Worm (Caenorhabditis elegans) whole organism, L1 larva: Measurements from ENCODE around the gene egl-15.

Experiments used
- C04F5.9 ChIP-seq: sonication (generic microtip); optimal IDR thresholded peaks from 2 replicates; lab custom pipeline; 2016; ENCODE audit warnings: missing genetic modification characterization, missing compliant biosample characterization
- C16A3.4 ChIP-seq: fragments of 150-350 bp; optimal IDR thresholded peaks from 2 replicates; lab custom pipeline; 2014; ENCODE audit warnings: missing biosample characterization, missing genetic modification characterization
- F16B12.6 ChIP-seq: fragments of 150-350 bp; optimal IDR thresholded peaks from 2 replicates; lab custom pipeline; 2014; ENCODE audit warnings: missing biosample characterization, missing genetic modification characterization
- Y116A8C.19 ChIP-seq: sonication (generic microtip); optimal IDR thresholded peaks from 2 replicates; lab custom pipeline; 2016; ENCODE audit warnings: missing compliant biosample characterization, missing genetic modification characterization, borderline replicate concordance
- aha-1 ChIP-seq: fragments of 150-350 bp; optimal IDR thresholded peaks from 2 replicates; lab custom pipeline; 2014; ENCODE audit warnings: missing biosample characterization, missing genetic modification characterization
- alr-1 ChIP-seq: fragments of 200-800 bp; sonication (Bioruptor generic); optimal IDR thresholded peaks from 2 replicates; lab custom pipeline; 2018; ENCODE audit warnings: borderline replicate concordance, mild to moderate bottlenecking, missing genetic modification characterization, missing compliant biosample characterization
- aly-2 ChIP-seq: fragments of 150-350 bp; optimal IDR thresholded peaks from 2 replicates; lab custom pipeline; 2014; ENCODE audit warnings: missing biosample characterization, missing genetic modification characterization
- blmp-1 ChIP-seq: fragments of 150-350 bp; optimal IDR thresholded peaks from 2 replicates; lab custom pipeline; 2014; ENCODE audit warnings: missing biosample characterization, missing genetic modification characterization
- ceh-88 ChIP-seq: fragments of 200-800 bp; sonication (Bioruptor generic); IDR thresholded peaks from 2 replicates; pipeline ENCODE4 v1.3.6; 2022; ENCODE audit warnings: missing genetic modification characterization, missing compliant biosample characterization
- ceh-90 ChIP-seq: sonication (generic microtip); optimal IDR thresholded peaks from 2 replicates; lab custom pipeline; 2016; ENCODE audit warnings: missing genetic modification characterization, missing compliant biosample characterization
- ces-1 ChIP-seq: fragments of 150-350 bp; optimal IDR thresholded peaks from 2 replicates; lab custom pipeline; 2014; ENCODE audit warnings: missing biosample characterization, missing genetic modification reagents, missing genetic modification characterization
- dpl-1 ChIP-seq, 3 experiments: fragments of 150-350 bp in 2 of 3; sonication (generic microtip) in 1 of 3; optimal IDR thresholded peaks; 2 replicates each; lab custom pipeline; 2014 to 2017; ENCODE audit warnings: missing biosample characterization in 3 of 3, missing genetic modification characterization in 3 of 3, missing genetic modification reagents in 3 of 3
- efl-1 ChIP-seq, 4 experiments: fragments of 150-350 bp; optimal IDR thresholded peaks in 3 of 4; peaks in 1 of 4; 1 replicate in 1 of 4; 2 replicates in 3 of 4; lab custom pipeline; 2014; ENCODE audit warnings: missing biosample characterization in 2 of 4, missing genetic modification characterization in 2 of 4, missing genetic modification reagents in 2 of 4
- efl-3 ChIP-seq: fragments of 200-800 bp; sonication (Bioruptor generic); optimal IDR thresholded peaks from 2 replicates; lab custom pipeline; 2018; ENCODE audit warnings: mild to moderate bottlenecking, missing genetic modification characterization, missing compliant biosample characterization
- egl-27 ChIP-seq, 2 experiments: fragments of 150-350 bp in 1 of 2; sonication (generic microtip); optimal IDR thresholded peaks; 3 replicates each; lab custom pipeline; 2017 to 2018; ENCODE audit warnings: missing biosample characterization in 2 of 2, missing genetic modification characterization in 2 of 2, missing genetic modification reagents in 2 of 2
- fkh-10 ChIP-seq: sonication (generic microtip); optimal IDR thresholded peaks from 2 replicates; lab custom pipeline; 2017; ENCODE audit warnings: missing biosample characterization, missing genetic modification reagents, missing genetic modification characterization
- fkh-4 ChIP-seq: sonication (generic microtip); optimal IDR thresholded peaks from 2 replicates; lab custom pipeline; 2016; ENCODE audit warnings: missing compliant biosample characterization, missing genetic modification characterization, borderline replicate concordance
- hlh-17 ChIP-seq: fragments of 200-800 bp; sonication (Bioruptor generic); optimal IDR thresholded peaks from 2 replicates; lab custom pipeline; 2018; ENCODE audit warnings: missing genetic modification characterization, mild to moderate bottlenecking, missing compliant biosample characterization, moderate library complexity, borderline replicate concordance
- hlh-4 ChIP-seq: sonication (generic microtip); optimal IDR thresholded peaks from 2 replicates; lab custom pipeline; 2016; ENCODE audit warnings: mild to moderate bottlenecking, missing genetic modification characterization, missing compliant biosample characterization
- isw-1 ChIP-seq: fragments of 200-800 bp; sonication (Bioruptor generic); IDR thresholded peaks from 2 replicates; pipeline ENCODE4 v1.3.6; 2022; ENCODE audit warnings: missing genetic modification characterization, missing compliant biosample characterization
- lin-14 ChIP-seq: fragments of 200-800 bp; sonication (Bioruptor generic); optimal IDR thresholded peaks from 2 replicates; lab custom pipeline; 2018; ENCODE audit warnings: mild to moderate bottlenecking, missing genetic modification characterization, moderate library complexity, missing compliant biosample characterization
- lin-35 ChIP-seq, 2 experiments: fragments of 150-350 bp; optimal IDR thresholded peaks; 2 replicates each; lab custom pipeline; 2014; ENCODE audit warnings: missing biosample characterization in 2 of 2, missing genetic modification characterization in 2 of 2, missing genetic modification reagents in 2 of 2
- lin-39 ChIP-seq: fragments of 150-350 bp; optimal IDR thresholded peaks from 2 replicates; lab custom pipeline; 2014; ENCODE audit warnings: missing biosample characterization, missing genetic modification reagents, missing genetic modification characterization
- lir-3 ChIP-seq: sonication (generic microtip); optimal IDR thresholded peaks from 2 replicates; lab custom pipeline; 2016; ENCODE audit warnings: mild to moderate bottlenecking, missing genetic modification characterization, moderate library complexity, missing compliant biosample characterization; ENCODE audit not compliant: poor library complexity
- lsy-2 ChIP-seq, 2 experiments: fragments of 150-350 bp; optimal IDR thresholded peaks; 2 replicates each; lab custom pipeline; 2014; ENCODE audit warnings: missing biosample characterization in 2 of 2, missing genetic modification characterization in 2 of 2
- mdl-1 ChIP-seq, 2 experiments: fragments of 150-350 bp; optimal IDR thresholded peaks; 2 replicates each; lab custom pipeline; 2014 to 2017; ENCODE audit warnings: missing biosample characterization in 2 of 2, missing genetic modification characterization in 2 of 2, inconsistent platforms in 1 of 2
- mef-2 ChIP-seq: fragments of 150-350 bp; optimal IDR thresholded peaks from 2 replicates; lab custom pipeline; 2014; ENCODE audit warnings: missing biosample characterization, missing genetic modification characterization
- mep-1 ChIP-seq: fragments of 150-350 bp; optimal IDR thresholded peaks from 2 replicates; lab custom pipeline; 2014; ENCODE audit warnings: missing biosample characterization, missing genetic modification characterization
- nhr-12 ChIP-seq: sonication (generic microtip); optimal IDR thresholded peaks from 2 replicates; lab custom pipeline; 2017; ENCODE audit warnings: missing biosample characterization, missing genetic modification characterization
- nhr-20 ChIP-seq: sonication (generic microtip); optimal IDR thresholded peaks from 2 replicates; lab custom pipeline; 2016; ENCODE audit warnings: mild to moderate bottlenecking, missing genetic modification characterization, missing compliant biosample characterization
- nhr-71 ChIP-seq: sonication (generic microtip); optimal IDR thresholded peaks from 2 replicates; lab custom pipeline; 2016; ENCODE audit warnings: mild to moderate bottlenecking, missing genetic modification characterization, moderate library complexity, missing compliant biosample characterization
- nhr-76 ChIP-seq: sonication (generic microtip); optimal IDR thresholded peaks from 2 replicates; lab custom pipeline; 2017; ENCODE audit warnings: missing biosample characterization, missing genetic modification characterization
- nhr-77 ChIP-seq: fragments of 150-350 bp; optimal IDR thresholded peaks from 2 replicates; lab custom pipeline; 2014; ENCODE audit warnings: missing biosample characterization, missing genetic modification characterization
- nhr-90 ChIP-seq: sonication (generic microtip); optimal IDR thresholded peaks from 2 replicates; lab custom pipeline; 2016; ENCODE audit warnings: mild to moderate bottlenecking, missing genetic modification characterization, missing compliant biosample characterization; ENCODE audit not compliant: poor library complexity
- pag-3 ChIP-seq: sonication (generic microtip); optimal IDR thresholded peaks from 2 replicates; lab custom pipeline; 2017; ENCODE audit warnings: missing genetic modification characterization, mild to moderate bottlenecking, missing compliant biosample characterization, antibody characterized with exemption, borderline replicate concordance; ENCODE audit not compliant: insufficient read depth
- pqm-1 ChIP-seq: sonication (generic microtip); optimal IDR thresholded peaks from 3 replicates; lab custom pipeline; 2017; ENCODE audit warnings: missing biosample characterization, missing genetic modification characterization
- rnt-1 ChIP-seq: sonication (generic microtip); optimal IDR thresholded peaks from 2 replicates; lab custom pipeline; 2016; ENCODE audit warnings: mild to moderate bottlenecking, missing genetic modification characterization, moderate library complexity, missing compliant biosample characterization
- sptf-1 ChIP-seq: fragments of 150-350 bp; optimal IDR thresholded peaks from 2 replicates; lab custom pipeline; 2014; ENCODE audit warnings: missing biosample characterization, missing genetic modification characterization
- swsn-7 ChIP-seq: sonication (generic microtip); optimal IDR thresholded peaks from 2 replicates; lab custom pipeline; 2016; ENCODE audit warnings: missing genetic modification characterization, missing compliant biosample characterization
- tbx-2 ChIP-seq: sonication (generic microtip); optimal IDR thresholded peaks from 2 replicates; lab custom pipeline; 2016; ENCODE audit warnings: missing genetic modification characterization, missing compliant biosample characterization
- unc-130 ChIP-seq: fragments of 150-350 bp; optimal IDR thresholded peaks from 2 replicates; lab custom pipeline; 2017; ENCODE audit warnings: missing biosample characterization, missing genetic modification characterization, inconsistent platforms
- unc-30 ChIP-seq: sonication (generic microtip); optimal IDR thresholded peaks from 2 replicates; lab custom pipeline; 2017; ENCODE audit warnings: missing biosample characterization, missing genetic modification characterization
- unc-62 ChIP-seq: fragments of 150-350 bp; optimal IDR thresholded peaks from 2 replicates; lab custom pipeline; 2014; ENCODE audit warnings: missing biosample characterization, missing genetic modification reagents, missing genetic modification characterization
- unc-86 ChIP-seq: sonication (generic microtip); optimal IDR thresholded peaks from 2 replicates; lab custom pipeline; 2016; ENCODE audit warnings: missing genetic modification characterization, missing compliant biosample characterization
- unc-98 ChIP-seq: fragments of 200-800 bp; sonication (Bioruptor generic); IDR thresholded peaks from 2 replicates; pipeline ENCODE4 v1.3.6; 2022; ENCODE audit warnings: missing genetic modification characterization, missing compliant biosample characterization
- vab-15 ChIP-seq: sonication (generic microtip); optimal IDR thresholded peaks from 2 replicates; lab custom pipeline; 2017; ENCODE audit warnings: missing genotype, mild to moderate bottlenecking, missing genetic modification characterization, missing compliant biosample characterization
- xbp-1 ChIP-seq: sonication (generic microtip); optimal IDR thresholded peaks from 2 replicates; lab custom pipeline; 2016; ENCODE audit warnings: missing genetic modification characterization, missing compliant biosample characterization
- zag-1 ChIP-seq: fragments of 150-350 bp; optimal IDR thresholded peaks from 2 replicates; lab custom pipeline; 2014; ENCODE audit warnings: missing biosample characterization, missing genetic modification characterization
- zip-4 ChIP-seq: fragments of 200-800 bp; sonication (Bioruptor generic); optimal IDR thresholded peaks from 2 replicates; lab custom pipeline; 2018; ENCODE audit warnings: mild to moderate bottlenecking, missing genetic modification characterization, moderate library complexity, missing compliant biosample characterization
- ztf-11 ChIP-seq, 2 experiments: sonication (generic microtip); optimal IDR thresholded peaks; 2 replicates each; lab custom pipeline; 2016 to 2017; ENCODE audit warnings: missing genetic modification characterization in 2 of 2, missing biosample characterization in 1 of 2, missing compliant biosample characterization in 1 of 2
- ztf-4 ChIP-seq: fragments of 150-350 bp; optimal IDR thresholded peaks from 2 replicates; lab custom pipeline; 2014; ENCODE audit warnings: missing biosample characterization, missing genetic modification characterization

egl-15 gene

DNA sequence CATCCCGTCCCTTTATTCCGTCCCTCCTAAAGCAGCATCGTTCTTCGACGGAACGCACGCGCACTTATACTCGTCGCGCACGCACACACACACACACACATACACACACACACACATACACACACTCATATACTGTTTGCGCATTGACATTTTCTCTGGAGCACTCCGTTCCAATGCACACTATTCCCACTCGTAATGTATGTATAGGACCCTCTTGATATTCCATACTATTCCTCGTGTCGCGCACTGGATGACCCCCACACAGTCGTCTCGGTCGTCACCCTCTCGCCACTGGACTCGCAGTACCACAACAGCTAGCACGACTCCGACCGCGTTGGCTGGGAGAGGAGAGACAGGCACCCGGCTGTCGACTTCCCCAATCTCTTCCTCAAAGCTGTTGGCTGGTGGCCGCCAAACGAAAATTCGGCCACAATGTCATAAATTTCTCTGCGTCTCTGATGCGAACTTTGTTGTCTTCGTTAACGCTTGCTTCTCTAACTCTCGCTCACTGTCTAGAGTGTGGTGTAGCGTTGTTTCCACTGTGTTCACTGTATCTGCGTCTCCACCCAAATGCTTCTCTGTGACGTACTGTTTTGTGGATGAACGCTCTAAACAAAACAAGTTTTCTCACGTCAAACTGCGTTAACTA is 15.0 kb downstream of the egl-15 start (continued):
- TF ChIP-seq lin-14 (GFP tag; lab: Kevin White, UChicago) (peak; percentile 99), nhr-20 (tag; lab: Kevin White, UChicago) (peak; percentile 96), ztf-4 (peak; percentile 86), hlh-17 (no peak), dpl-1 (GFP tag; optimal IDR thresholded peaks at IDR 0.05; lab: Kevin White, UChicago) (peak; percentile 32 to 51 (median 40)), sptf-1 (tag; lab: Kevin White, UChicago) (no peak), lin-39 (tag; lab: Kevin White, UChicago) (peak; percentile 36), isw-1 (peak; percentile 71), vab-15 (tag; lab: Kevin White, UChicago) (no peak), unc-130 (tag; lab: Kevin White, UChicago) (peak; percentile 65), efl-1 (optimal IDR thresholded peaks at IDR 0.05; lab: Kevin White, UChicago) (peak; percentile 64 to 73), efl-1 (GFP tag; optimal IDR thresholded peaks at IDR 0.05 in 1 of 2; lab: Kevin White, UChicago) (peak; percentile 27 to 95), nhr-76 (tag; lab: Kevin White, UChicago) (peak; percentile 40), ceh-88 (peak; percentile 69), swsn-7 (tag; lab: Kevin White, UChicago) (peak; percentile 95), mep-1 (tag; lab: Kevin White, UChicago) (peak; percentile 73), lin-35 (GFP tag; optimal IDR thresholded peaks at IDR 0.05; lab: Kevin White, UChicago) (peak; percentile 59 to 75), C04F5.9 (tag; lab: Kevin White, UChicago) (peak; percentile 38), zag-1 (tag; lab: Kevin White, UChicago) (peak; percentile 72), xbp-1 (tag; lab: Kevin White, UChicago) (peak; percentile 90), ces-1 (GFP tag; lab: Kevin White, UChicago) (no peak), nhr-12 (tag; lab: Kevin White, UChicago) (no peak), F16B12.6 (no peak), pag-3 (peak; percentile 65), egl-27 (tag; optimal IDR thresholded peaks at IDR 0.05; lab: Kevin White, UChicago) (peak; percentile 63 to 67), nhr-90 (peak; percentile 89), unc-98 (GFP tag; lab: Robert Waterston, UW) (peak; percentile 56), blmp-1 (peak; percentile 57), fkh-4 (tag; lab: Kevin White, UChicago) (peak; percentile 43), alr-1 (tag; lab: Kevin White, UChicago) (no peak), fkh-10 (peak; percentile 86), nhr-77 (tag; lab: Kevin White, UChicago) (peak; percentile 91), unc-86 (tag; lab: Kevin White, UChicago) (peak; percentile 93), nhr-71 (peak; percentile 97), pqm-1 (tag; lab: Kevin White, UChicago) (no peak), hlh-4 (no peak), mdl-1 (tag; optimal IDR thresholded peaks at IDR 0.05; lab: Kevin White, UChicago) (peak; percentile 6 to 79), aha-1 (tag; lab: Kevin White, UChicago) (peak; percentile 82), ceh-90 (peak; percentile 51), ztf-11 (tag; optimal IDR thresholded peaks at IDR 0.05; lab: Kevin White, UChicago) (peak in 1 of 2 experiments; percentile 82), aly-2 (tag; lab: Kevin White, UChicago) (peak; percentile 4), zip-4 (GFP tag; lab: Kevin White, UChicago) (peak; percentile 69), lsy-2 (tag; optimal IDR thresholded peaks at IDR 0.05; lab: Kevin White, UChicago) (peak; percentile 75 to 89), lir-3 (peak; percentile 86), unc-30 (tag; lab: Kevin White, UChicago) (no peak), C16A3.4 (peak; percentile 88), rnt-1 (tag; lab: Kevin White, UChicago) (peak; percentile 93), mef-2 (tag; lab: Kevin White, UChicago) (peak; percentile 82), unc-62 (GFP tag; lab: Kevin White, UChicago) (no peak), Y116A8C.19 (tag; lab: Kevin White, UChicago) (peak; percentile 1), efl-3 (peak; percentile 78), tbx-2 (tag; lab: Kevin White, UChicago) (peak; percentile 97)
